Fruit fly (Drosophila melanogaster) whole organism, prepupa: ENCODE results near the gene Klp10A.

Experiments
- CG11762 ChIP-seq: fragments of 200-800 bp; sonication (Bioruptor generic); optimal IDR thresholded peaks from 3 replicates; lab custom pipeline; 2016; ENCODE audit warnings: missing biosample characterization, missing genetic modification characterization; ENCODE audit not compliant: insufficient read depth
- CG8119 ChIP-seq: fragments of 200-800 bp; sonication (Bioruptor generic); IDR thresholded peaks from 3 replicates; pipeline ENCODE4 v1.3.6; 2022; ENCODE audit warnings: missing biosample characterization, missing genetic modification characterization
- Hr38 ChIP-seq: sonication (Bioruptor generic); optimal IDR thresholded peaks from 2 replicates; lab custom pipeline; 2016; ENCODE audit warnings: missing biosample characterization, missing genetic modification characterization
- OdsH ChIP-seq: fragments of 200-800 bp; sonication (Bioruptor generic); optimal IDR thresholded peaks from 3 replicates; lab custom pipeline; 2016; ENCODE audit warnings: missing biosample characterization, missing genetic modification characterization
- fkh ChIP-seq: fragments of 200-800 bp; sonication (Bioruptor generic); optimal IDR thresholded peaks from 3 replicates; lab custom pipeline; 2017; ENCODE audit warnings: missing biosample characterization, mild to moderate bottlenecking, missing genetic modification characterization, moderate library complexity
- ss ChIP-seq, 2 experiments: fragments of 200-800 bp; sonication (Bioruptor generic); optimal IDR thresholded peaks; 2 replicates in 1 of 2; 3 replicates in 1 of 2; lab custom pipeline; 2017 to 2018; ENCODE audit warnings: mild to moderate bottlenecking in 2 of 2, missing biosample characterization in 2 of 2, missing genetic modification characterization in 2 of 2, moderate library complexity in 1 of 2

DNA sequence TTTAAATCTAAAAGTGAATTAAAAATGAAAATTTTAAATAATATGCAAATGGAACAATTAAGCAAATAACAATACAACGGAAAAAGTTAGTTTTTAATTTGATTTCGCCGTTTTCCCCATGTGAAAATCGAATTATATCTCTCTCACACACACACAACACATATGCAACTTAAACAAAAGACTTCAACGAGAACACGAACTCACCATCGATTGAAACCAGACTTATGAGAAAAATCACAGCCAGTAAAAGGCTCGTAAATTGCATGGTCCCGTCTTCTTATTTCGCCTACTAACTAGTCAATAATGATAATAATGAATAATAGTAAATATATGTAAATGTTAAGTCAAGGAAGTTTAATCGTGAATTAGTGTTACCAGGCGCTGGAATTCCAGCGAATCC lies 16.5 kb upstream of the Klp10A start:
- no peak for TF ChIP-seq OdsH (GFP tag; lab: Kevin White, UChicago)
- no peak for TF ChIP-seq ss (GFP tag; optimal IDR thresholded peaks at IDR 0.05; lab: Kevin White, UChicago)
- TF ChIP-seq fkh: no peak
- no peak for TF ChIP-seq CG11762
- TF ChIP-seq Hr38 (GFP tag; lab: Kevin White, UChicago): no peak
- no peak for TF ChIP-seq CG8119 (GFP tag; lab: Robert Waterston, UW)
